Fruit fly (Drosophila melanogaster) S2 (cell line): ENCODE data around the gene CG8292.

Experiments
- CG8478 ChIP-seq: fragments of >200 bp; optimal IDR thresholded peaks from 2 replicates; lab custom pipeline; 2018
- CTCF ChIP-seq, 2 experiments: fragments of >200 bp; optimal IDR thresholded peaks; 2 replicates each; lab custom pipeline; 2018

The CG8292 gene

dm6 chr2L:8229134-8229533 lies 11.3 kb upstream of the CG8292 start:
- TF ChIP-seq CTCF (optimal IDR thresholded peaks at IDR 0.05; lab: Kevin White, UChicago): no peak
- TF ChIP-seq CG8478 (lab: Kevin White, UChicago): no peak

DNA sequence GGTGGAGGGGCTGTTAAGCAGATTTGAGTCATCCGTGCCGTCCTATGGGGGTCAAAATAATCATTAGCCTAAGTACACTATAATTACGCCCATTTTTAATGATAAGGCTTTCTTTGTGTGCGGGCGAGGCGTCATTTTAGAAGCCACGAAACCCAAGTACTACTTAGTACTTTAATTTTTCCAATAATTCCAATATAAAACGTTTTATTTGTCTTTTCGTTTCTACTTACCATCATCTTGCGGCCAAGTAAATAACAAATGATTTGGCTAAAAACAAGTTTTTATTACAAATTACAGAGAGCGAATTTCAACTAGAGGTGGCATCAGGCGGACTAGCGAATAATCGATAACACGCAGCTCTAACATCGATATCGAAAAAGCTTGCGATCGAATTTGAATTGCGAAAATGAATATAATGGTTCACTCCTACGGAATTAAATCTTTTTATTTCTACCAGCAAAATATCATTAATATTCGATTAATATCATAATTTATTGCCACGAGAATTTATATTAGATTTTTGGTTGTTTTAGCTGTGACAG lies 2.6 kb upstream of the CG8292 start, which contains the start of gene Snx6:
Gene Snx6 (minus strand): TSS at position 349 of the 542 bp plus-strand sequence.
- no peak for TF ChIP-seq CTCF (optimal IDR thresholded peaks at IDR 0.05; lab: Kevin White, UChicago)
- TF ChIP-seq CG8478 (lab: Kevin White, UChicago): no peak

dm6 chr2L:8215259-8215929 lies 2.4 kb downstream of the CG8292 start, which contains the start of gene CG8349:
Gene CG8349, plus strand, starts transcription at chr2L:8215915.
- no peak for TF ChIP-seq CTCF (optimal IDR thresholded peaks at IDR 0.05; lab: Kevin White, UChicago)
- TF ChIP-seq CG8478 (lab: Kevin White, UChicago): no peak

dm6 chr2L:8213987-8214386 lies 3.8 kb downstream of the CG8292 start, which contains the start of gene CG8353:
Gene CG8353, plus strand, starts transcription at chr2L:8214045.
- TF ChIP-seq CG8478 (lab: Kevin White, UChicago): no peak

- TF ChIP-seq CTCF (optimal IDR thresholded peaks at IDR 0.05; lab: Kevin White, UChicago) (peak in 1 of 2 experiments; percentile 16), CG8478 (lab: Kevin White, UChicago) (no peak)
These were observed 5.0 kb downstream of the CG8292 start, which contains the start of the genes CG8372 and CG8360 for dm6 chr2L:8212666-8213270. Gene CG8372, minus strand, starts transcription at chr2L:8212902. Gene CG8360, plus strand, starts transcription at chr2L:8212959.

dm6 chr2L:8211070-8211469 lies 6.7 kb downstream of the CG8292 start, which contains the start of gene Ssb-c31a:
Gene Ssb-c31a, plus strand, starts transcription at chr2L:8211347.
- TF ChIP-seq CTCF (optimal IDR thresholded peaks at IDR 0.05; lab: Kevin White, UChicago) (no peak), CG8478 (lab: Kevin White, UChicago) (no peak)

dm6 chr2L:8210468-8210867 lies 7.3 kb downstream of the CG8292 start:
- TF ChIP-seq CTCF (optimal IDR thresholded peaks at IDR 0.05; lab: Kevin White, UChicago) (peak; percentile 47 to 51), CG8478 (lab: Kevin White, UChicago) (no peak)

DNA sequence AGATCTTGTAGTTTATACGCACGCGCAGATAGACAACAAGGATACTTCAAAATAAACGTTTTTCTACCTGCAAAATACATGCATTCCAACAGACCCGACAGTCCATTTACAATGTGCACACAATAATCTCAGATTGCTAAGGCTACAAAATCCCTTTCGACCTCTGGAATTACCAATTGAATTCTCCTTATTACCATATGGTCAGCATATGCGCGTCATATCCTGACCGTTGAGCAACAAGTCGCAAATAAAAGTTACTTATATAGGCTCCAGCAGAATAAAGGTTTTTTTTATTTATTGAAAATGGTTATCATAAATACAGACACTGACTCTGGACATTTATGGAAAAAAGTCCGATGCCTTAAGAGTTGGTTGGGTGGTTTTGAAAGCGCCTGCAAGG lies 8.5 kb downstream of the CG8292 start:
- no peak for TF ChIP-seq CTCF (optimal IDR thresholded peaks at IDR 0.05; lab: Kevin White, UChicago)
- no peak for TF ChIP-seq CG8478 (lab: Kevin White, UChicago)

DNA sequence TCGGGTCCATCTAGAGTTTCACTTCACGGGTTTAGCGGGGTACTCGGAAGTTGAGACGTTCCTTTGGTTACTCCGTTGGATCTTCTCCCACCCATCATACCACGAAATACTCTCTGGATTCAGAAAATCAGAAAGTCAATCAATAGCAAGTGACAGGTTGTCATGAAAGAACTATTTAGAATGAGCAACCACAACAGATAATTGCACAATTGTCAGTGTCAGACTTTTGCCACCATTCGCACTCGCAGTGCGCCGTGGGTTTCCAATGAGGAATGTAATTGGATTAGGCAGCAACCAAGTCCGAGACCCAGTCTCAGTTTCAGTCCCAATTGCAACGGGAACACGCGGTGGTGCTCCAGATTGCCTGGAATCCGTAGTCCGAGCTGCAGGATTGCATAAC lies 11.9 kb downstream of the CG8292 start, which contains the start of gene CG8419:
Gene CG8419 (plus strand): TSS at position 301 of the 400 bp plus-strand sequence.
- TF ChIP-seq CG8478 (lab: Kevin White, UChicago) (no peak), CTCF (optimal IDR thresholded peaks at IDR 0.05; lab: Kevin White, UChicago) (no peak)

DNA sequence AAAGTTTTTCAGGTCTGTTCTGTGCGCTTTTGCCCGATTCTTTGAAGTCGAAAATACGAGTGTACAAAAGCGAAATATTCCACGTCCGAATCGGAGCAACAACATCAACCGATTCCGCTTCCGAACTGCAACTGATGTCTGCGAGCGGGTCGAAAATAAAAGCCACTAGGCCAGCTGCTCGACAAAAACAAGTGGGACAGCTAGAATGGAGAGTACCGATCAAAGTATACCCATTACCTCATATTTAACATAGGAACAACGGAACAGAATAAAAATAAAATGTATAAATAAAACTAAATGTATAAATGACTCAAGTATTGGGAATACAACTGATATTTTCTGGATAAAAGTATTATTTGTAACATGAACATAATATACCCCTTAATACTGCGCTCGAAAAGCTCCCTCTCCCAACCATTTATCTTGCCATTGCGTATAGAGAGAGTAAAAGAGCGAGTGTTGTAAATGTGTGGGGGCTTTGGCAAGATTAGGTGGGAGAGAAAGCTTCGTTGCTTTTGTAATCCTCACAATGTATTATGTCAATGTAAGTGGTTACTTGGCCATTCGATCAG lies 12.7 kb downstream of the CG8292 start, which contains the start of gene SLC5A11:
Gene SLC5A11 (minus strand): TSS at position 137 of the 572 bp plus-strand sequence.
- no peak for TF ChIP-seq CG8478 (lab: Kevin White, UChicago)
- no peak for TF ChIP-seq CTCF (optimal IDR thresholded peaks at IDR 0.05; lab: Kevin White, UChicago)

- TF ChIP-seq CTCF (optimal IDR thresholded peaks at IDR 0.05; lab: Kevin White, UChicago): no peak
- TF ChIP-seq CG8478 (lab: Kevin White, UChicago): no peak
These were observed 13.5 kb downstream of the CG8292 start for dm6 chr2L:8204366-8204765.

- no peak for TF ChIP-seq CG8478 (lab: Kevin White, UChicago)
- TF ChIP-seq CTCF (optimal IDR thresholded peaks at IDR 0.05; lab: Kevin White, UChicago): no peak
These were observed 14.1 kb downstream of the CG8292 start for dm6 chr2L:8203748-8204147.

- no peak for TF ChIP-seq CG8478 (lab: Kevin White, UChicago)
- TF ChIP-seq CTCF (optimal IDR thresholded peaks at IDR 0.05; lab: Kevin White, UChicago): no peak
These were observed 15.2 kb downstream of the CG8292 start for dm6 chr2L:8202569-8202968.

DNA sequence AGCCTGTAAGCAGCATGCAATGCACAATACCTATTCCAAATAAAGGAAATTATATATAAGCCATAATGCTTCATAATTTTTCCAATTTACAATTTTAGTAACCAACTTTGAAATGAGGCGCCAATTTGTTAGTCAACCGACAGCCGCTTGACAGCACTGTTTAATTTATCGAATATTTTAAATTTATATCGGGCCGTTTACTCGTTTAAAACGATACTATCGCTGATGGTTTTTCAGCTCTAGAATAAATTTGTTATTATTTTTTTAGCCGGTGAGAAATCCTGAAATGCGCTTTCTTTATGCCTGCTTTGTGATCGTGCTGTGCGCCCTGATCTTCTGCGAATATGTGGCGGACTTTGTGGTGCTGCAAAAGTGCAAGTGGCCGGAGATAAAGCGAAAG lies 19.1 kb downstream of the CG8292 start, which contains the start of gene PGAP5:
Gene PGAP5 (plus strand): TSS at position 126 of the 400 bp plus-strand sequence.
- TF ChIP-seq CTCF (optimal IDR thresholded peaks at IDR 0.05; lab: Kevin White, UChicago) (no peak), CG8478 (lab: Kevin White, UChicago) (no peak)
